Worm (Caenorhabditis elegans) whole organism, midembryonic: ENCODE data around the gene Y9C12A.1.

Experiments
- T22C8.4 ChIP-seq: fragments of 200-800 bp; sonication (Bioruptor generic); IDR thresholded peaks from 2 replicates; pipeline ENCODE4 v1.3.6; 2022; ENCODE audit warnings: missing genetic modification characterization, missing compliant biosample characterization
- cog-1 ChIP-seq: sonication (generic microtip); optimal IDR thresholded peaks from 2 replicates; lab custom pipeline; 2016; ENCODE audit warnings: missing genetic modification characterization, missing compliant biosample characterization
- flt-1 ChIP-seq: fragments of 200-800 bp; sonication (Bioruptor generic); IDR thresholded peaks from 2 replicates; pipeline ENCODE4 v1.3.6; 2022; ENCODE audit warnings: missing genetic modification characterization, missing compliant biosample characterization
- klf-2 ChIP-seq: fragments of 200-800 bp; sonication (Bioruptor generic); conservative IDR thresholded peaks from 2 replicates; pipeline ENCODE4 v1.3.6; 2022; ENCODE audit warnings: missing genetic modification reagents, missing genetic modification characterization, missing compliant biosample characterization
- med-1 ChIP-seq: sonication (generic microtip); optimal IDR thresholded peaks from 2 replicates; lab custom pipeline; 2017; ENCODE audit warnings: missing genetic modification characterization, mild to moderate bottlenecking, missing compliant biosample characterization, antibody characterized with exemption, missing genetic modification reagents; ENCODE audit not compliant: insufficient read depth
- ref-1 ChIP-seq: fragments of 200-800 bp; sonication (Bioruptor generic); conservative IDR thresholded peaks from 2 replicates; pipeline ENCODE4 v1.3.6; 2022; ENCODE audit warnings: missing genetic modification reagents, missing genetic modification characterization, missing compliant biosample characterization
- tab-1 ChIP-seq: fragments of 200-800 bp; sonication (Bioruptor generic); IDR thresholded peaks from 2 replicates; pipeline ENCODE4 v1.3.6; 2022; ENCODE audit warnings: missing genetic modification characterization, missing compliant biosample characterization
- ztf-23 ChIP-seq: fragments of 200-800 bp; sonication (Bioruptor generic); IDR thresholded peaks from 2 replicates; pipeline ENCODE4 v1.3.6; 2022; ENCODE audit warnings: missing genetic modification reagents, missing genetic modification characterization, missing compliant biosample characterization
- ztf-29 ChIP-seq: fragments of 200-800 bp; sonication (Bioruptor generic); IDR thresholded peaks from 2 replicates; pipeline ENCODE4 v1.3.6; 2022; ENCODE audit warnings: missing genetic modification reagents, missing genetic modification characterization, missing compliant biosample characterization

- TF ChIP-seq ztf-23: no peak
- no peak for TF ChIP-seq T22C8.4 (GFP tag; lab: Robert Waterston, UW)
- TF ChIP-seq klf-2 (GFP tag; lab: Robert Waterston, UW): no peak
- TF ChIP-seq ztf-29 (GFP tag; lab: Robert Waterston, UW): no peak
- TF ChIP-seq flt-1 (GFP tag; lab: Robert Waterston, UW): no peak
- no peak for TF ChIP-seq ref-1 (GFP tag; lab: Robert Waterston, UW)
- no peak for TF ChIP-seq med-1 (GFP tag; lab: Kevin White, UChicago)
- TF ChIP-seq tab-1 (GFP tag; lab: Robert Waterston, UW): no peak
- TF ChIP-seq cog-1 (tag; lab: Kevin White, UChicago): no peak
Observed at ce11 chrX:654804-655203, 27.8 kb downstream of the Y9C12A.1 start, which contains the start of gene ifc-2.
